Worm (Caenorhabditis elegans) whole organism, L4/young adult: ENCODE data around the gene scl-2.

Experiments used
- dao-5 ChIP-seq: sonication (generic microtip); optimal IDR thresholded peaks from 2 replicates; lab custom pipeline; 2016; ENCODE audit warnings: missing genotype, missing genetic modification characterization, moderate library complexity, missing compliant biosample characterization
- him-1 ChIP-seq: sonication (generic microtip); optimal IDR thresholded peaks from 2 replicates; lab custom pipeline; 2016; ENCODE audit warnings: missing genotype, missing genetic modification reagents, missing genetic modification characterization, missing compliant biosample characterization

DNA sequence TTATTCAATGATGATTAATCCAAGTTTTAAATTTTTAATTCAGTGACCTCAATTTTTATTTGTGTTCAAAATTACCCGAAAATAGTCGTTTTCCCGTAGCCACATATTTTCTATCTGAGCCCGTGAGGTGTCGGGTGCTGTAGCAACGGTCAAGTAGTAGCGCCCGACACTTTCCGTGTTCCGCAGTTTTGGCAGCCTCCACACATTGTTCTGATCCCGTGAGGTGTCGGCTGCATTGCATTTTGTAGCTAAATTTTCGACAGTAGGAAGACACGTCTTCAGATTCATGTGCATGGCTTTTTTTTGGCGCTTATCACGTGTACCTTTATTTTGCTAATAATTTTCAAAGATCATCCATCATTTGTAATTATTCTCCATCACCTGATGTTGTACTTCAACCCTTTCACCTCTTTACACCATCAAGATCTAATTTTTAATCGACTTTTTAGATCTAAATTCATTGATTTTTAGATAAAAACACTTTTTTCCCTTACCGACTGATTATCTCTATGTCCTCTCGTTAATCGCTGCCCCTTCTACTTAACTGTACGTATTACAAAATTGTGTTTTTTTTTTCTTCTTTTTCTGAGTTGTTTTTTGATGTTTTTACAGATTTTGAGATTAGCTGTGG, 43.7 kb upstream of the scl-2 start:
- TF ChIP-seq him-1 (tag; lab: Kevin White, UChicago) (no peak), dao-5 (no peak)
